Worm (Caenorhabditis elegans) whole organism, late embryonic: ENCODE results near the gene H12D21.10.

Experiments used
- C08G9.2 ChIP-seq: sonication (generic microtip); optimal IDR thresholded peaks from 2 replicates; lab custom pipeline; 2016; ENCODE audit warnings: mild to moderate bottlenecking, missing genetic modification characterization, moderate library complexity, missing compliant biosample characterization
- K02D7.2 ChIP-seq: sonication (generic microtip); optimal IDR thresholded peaks from 2 replicates; lab custom pipeline; 2017; ENCODE audit warnings: mild to moderate bottlenecking, missing genetic modification characterization, missing compliant biosample characterization
- K09A11.1 ChIP-seq: sonication (generic microtip); optimal IDR thresholded peaks from 2 replicates; lab custom pipeline; 2017; ENCODE audit warnings: antibody characterized with exemption, mild to moderate bottlenecking, missing genetic modification characterization, missing compliant biosample characterization; ENCODE audit not compliant: insufficient read depth
- T23F11.4 ChIP-seq: fragments of 200-800 bp; sonication (Bioruptor generic); optimal IDR thresholded peaks from 2 replicates; lab custom pipeline; 2018; ENCODE audit warnings: mild to moderate bottlenecking, missing genetic modification characterization, missing compliant biosample characterization
- Y22D7AL.16 ChIP-seq: sonication (generic microtip); optimal IDR thresholded peaks from 2 replicates; lab custom pipeline; 2016; ENCODE audit warnings: missing genetic modification characterization, missing compliant biosample characterization
- ahr-1 ChIP-seq: sonication (generic microtip); optimal IDR thresholded peaks from 2 replicates; lab custom pipeline; 2016; ENCODE audit warnings: missing genetic modification characterization, missing compliant biosample characterization
- ama-1 ChIP-seq: fragments of 150-350 bp; optimal IDR thresholded peaks from 2 replicates; lab custom pipeline; 2014
- ceh-14 ChIP-seq: sonication (generic microtip); optimal IDR thresholded peaks from 2 replicates; lab custom pipeline; 2016; ENCODE audit warnings: missing genotype, missing genetic modification characterization, missing compliant biosample characterization
- ceh-22 ChIP-seq: sonication (generic microtip); optimal IDR thresholded peaks from 2 replicates; lab custom pipeline; 2017; ENCODE audit warnings: missing biosample characterization, missing genetic modification characterization
- ceh-30 ChIP-seq: fragments of 150-350 bp; optimal IDR thresholded peaks from 2 replicates; lab custom pipeline; 2014; ENCODE audit warnings: missing biosample characterization, missing genetic modification characterization
- ceh-31 ChIP-seq: sonication (generic microtip); optimal IDR thresholded peaks from 2 replicates; lab custom pipeline; 2016; ENCODE audit warnings: missing genetic modification characterization, missing compliant biosample characterization
- ceh-45 ChIP-seq: fragments of 200-800 bp; sonication (Bioruptor generic); IDR thresholded peaks from 2 replicates; pipeline ENCODE4 v1.3.6; 2022; ENCODE audit warnings: missing genetic modification reagents, missing genetic modification characterization, missing compliant biosample characterization
- ceh-6 ChIP-seq: fragments of 200-800 bp; sonication (Bioruptor generic); optimal IDR thresholded peaks from 2 replicates; lab custom pipeline; 2018; ENCODE audit warnings: mild to moderate bottlenecking, missing genetic modification characterization, missing compliant biosample characterization
- che-1 ChIP-seq: sonication (generic microtip); optimal IDR thresholded peaks from 2 replicates; lab custom pipeline; 2016; ENCODE audit warnings: mild to moderate bottlenecking, missing genetic modification characterization, missing compliant biosample characterization
- elt-2 ChIP-seq: sonication (generic microtip); optimal IDR thresholded peaks from 2 replicates; lab custom pipeline; 2016; ENCODE audit warnings: missing genetic modification reagents, missing genetic modification characterization, missing compliant biosample characterization
- elt-4 ChIP-seq: sonication (generic microtip); optimal IDR thresholded peaks from 2 replicates; lab custom pipeline; 2016; ENCODE audit warnings: missing genetic modification characterization, missing compliant biosample characterization
- ets-4 ChIP-seq: sonication (generic microtip); optimal IDR thresholded peaks from 2 replicates; lab custom pipeline; 2016; ENCODE audit warnings: missing genetic modification characterization, missing compliant biosample characterization
- eyg-1 ChIP-seq: sonication (generic microtip); optimal IDR thresholded peaks from 2 replicates; lab custom pipeline; 2016; ENCODE audit warnings: missing genotype, missing genetic modification characterization, missing compliant biosample characterization
- gmeb-2 ChIP-seq: sonication (generic microtip); optimal IDR thresholded peaks from 2 replicates; lab custom pipeline; 2016; ENCODE audit warnings: missing genetic modification characterization, inconsistent platforms, missing compliant biosample characterization
- hlh-13 ChIP-seq: fragments of 200-800 bp; sonication (Bioruptor generic); optimal IDR thresholded peaks from 2 replicates; lab custom pipeline; 2018; ENCODE audit warnings: mild to moderate bottlenecking, missing genetic modification characterization, missing compliant biosample characterization
- hlh-15 ChIP-seq: sonication (generic microtip); optimal IDR thresholded peaks from 2 replicates; lab custom pipeline; 2016; ENCODE audit warnings: missing genetic modification characterization, missing compliant biosample characterization
- hlh-30 ChIP-seq: sonication (generic microtip); optimal IDR thresholded peaks from 2 replicates; lab custom pipeline; 2017; ENCODE audit warnings: antibody characterized with exemption, missing genetic modification characterization, missing compliant biosample characterization; ENCODE audit not compliant: insufficient read depth
- hlh-6 ChIP-seq: sonication (generic microtip); optimal IDR thresholded peaks from 2 replicates; lab custom pipeline; 2016; ENCODE audit warnings: missing genotype, missing genetic modification characterization, missing compliant biosample characterization
- hlh-8 ChIP-seq: sonication (generic microtip); optimal IDR thresholded peaks from 2 replicates; lab custom pipeline; 2016; ENCODE audit warnings: missing genotype, missing genetic modification characterization, missing compliant biosample characterization
- lin-11 ChIP-seq: fragments of 200-800 bp; sonication (Bioruptor generic); optimal IDR thresholded peaks from 2 replicates; lab custom pipeline; 2018; ENCODE audit warnings: mild to moderate bottlenecking, missing genetic modification characterization, missing compliant biosample characterization
- madf-2 ChIP-seq: sonication (generic microtip); optimal IDR thresholded peaks from 2 replicates; lab custom pipeline; 2017; ENCODE audit warnings: missing genetic modification characterization, missing compliant biosample characterization
- mec-3 ChIP-seq: sonication (generic microtip); optimal IDR thresholded peaks from 2 replicates; lab custom pipeline; 2016; ENCODE audit warnings: borderline replicate concordance, missing genetic modification characterization, missing compliant biosample characterization
- nhr-11 ChIP-seq: fragments of 150-350 bp; optimal IDR thresholded peaks from 2 replicates; lab custom pipeline; 2014; ENCODE audit warnings: missing biosample characterization, missing genetic modification characterization
- odd-2 ChIP-seq: sonication (generic microtip); optimal IDR thresholded peaks from 2 replicates; lab custom pipeline; 2017; ENCODE audit warnings: antibody characterized with exemption, mild to moderate bottlenecking, missing genetic modification characterization, missing compliant biosample characterization
- pag-3 ChIP-seq: sonication (generic microtip); optimal IDR thresholded peaks from 2 replicates; lab custom pipeline; 2016; ENCODE audit warnings: missing compliant biosample characterization, missing genetic modification characterization, borderline replicate concordance
- pat-9 ChIP-seq: fragments of 200-800 bp; sonication (Bioruptor generic); optimal IDR thresholded peaks from 2 replicates; lab custom pipeline; 2018; ENCODE audit warnings: mild to moderate bottlenecking, missing genetic modification characterization, moderate library complexity, missing compliant biosample characterization
- pax-1 ChIP-seq: fragments of 150-350 bp; optimal IDR thresholded peaks from 2 replicates; lab custom pipeline; 2014; ENCODE audit warnings: missing biosample characterization, missing genetic modification characterization
- pha-2 ChIP-seq: sonication (generic microtip); optimal IDR thresholded peaks from 2 replicates; lab custom pipeline; 2017; ENCODE audit warnings: mild to moderate bottlenecking, missing genetic modification characterization, missing compliant biosample characterization
- pros-1 ChIP-seq: fragments of 150-350 bp; optimal IDR thresholded peaks from 2 replicates; lab custom pipeline; 2014; ENCODE audit warnings: missing biosample characterization, missing genetic modification reagents, missing genetic modification characterization
- ref-2 ChIP-seq: sonication (generic microtip); optimal IDR thresholded peaks from 2 replicates; lab custom pipeline; 2016; ENCODE audit warnings: missing genetic modification characterization, missing compliant biosample characterization
- rnt-1 ChIP-seq: sonication (generic microtip); optimal IDR thresholded peaks from 2 replicates; lab custom pipeline; 2016; ENCODE audit warnings: missing genetic modification characterization, missing compliant biosample characterization
- sdc-2 ChIP-seq: sonication (generic microtip); optimal IDR thresholded peaks from 2 replicates; lab custom pipeline; 2016; ENCODE audit warnings: missing genotype, missing genetic modification characterization, missing compliant biosample characterization
- sox-2 ChIP-seq: fragments of 200-800 bp; sonication (Bioruptor generic); IDR thresholded peaks from 2 replicates; pipeline ENCODE4 v1.3.6; 2022; ENCODE audit warnings: missing genetic modification reagents, missing genetic modification characterization, missing compliant biosample characterization
- sox-4 ChIP-seq: sonication (generic microtip); optimal IDR thresholded peaks from 2 replicates; lab custom pipeline; 2017; ENCODE audit warnings: mild to moderate bottlenecking, missing genetic modification characterization, inconsistent platforms, missing compliant biosample characterization
- syd-9 ChIP-seq: sonication (generic microtip); optimal IDR thresholded peaks from 2 replicates; lab custom pipeline; 2016; ENCODE audit warnings: mild to moderate bottlenecking, missing genetic modification characterization, moderate library complexity, missing compliant biosample characterization
- tbx-7 ChIP-seq: sonication (generic microtip); optimal IDR thresholded peaks from 2 replicates; lab custom pipeline; 2016; ENCODE audit warnings: missing genotype, missing genetic modification characterization, missing compliant biosample characterization
- ttx-3 ChIP-seq: sonication (generic microtip); optimal IDR thresholded peaks from 2 replicates; lab custom pipeline; 2016; ENCODE audit warnings: missing genetic modification reagents, missing genetic modification characterization, missing compliant biosample characterization
- unc-3 ChIP-seq, 2 experiments: fragments of 200-800 bp in 1 of 2; sonication (Bioruptor generic) in 1 of 2; sonication (generic microtip) in 1 of 2; conservative IDR thresholded peaks in 1 of 2; optimal IDR thresholded peaks in 1 of 2; 2 replicates each; pipeline versions ENCODE4 v1.3.6 to Lab custom; 2016 to 2022; ENCODE audit warnings: missing compliant biosample characterization in 2 of 2, missing genetic modification characterization in 2 of 2, missing genetic modification reagents in 1 of 2

Gene H12D21.10

ce11 chrV:14942898-14943297 is 43.3 kb downstream of the H12D21.10 start:
- no peak for TF ChIP-seq sox-4 (tag; lab: Kevin White, UChicago)
- TF ChIP-seq pax-1 (tag; lab: Kevin White, UChicago), result no peak
- no peak for TF ChIP-seq Y22D7AL.16 (tag; lab: Kevin White, UChicago)
- TF ChIP-seq madf-2, result no peak
- no peak for TF ChIP-seq ceh-22 (tag; lab: Kevin White, UChicago)
- TF ChIP-seq pat-9 (tag; lab: Kevin White, UChicago), result no peak
- no peak for TF ChIP-seq ttx-3 (tag; lab: Kevin White, UChicago)
- TF ChIP-seq rnt-1 (tag; lab: Kevin White, UChicago), result no peak
- TF ChIP-seq K09A11.1 (tag; lab: Kevin White, UChicago), result no peak
- TF ChIP-seq syd-9, result no peak
- TF ChIP-seq hlh-8 (tag; lab: Kevin White, UChicago), result no peak
- no peak for TF ChIP-seq ceh-6
- no peak for TF ChIP-seq tbx-7 (tag; lab: Kevin White, UChicago)

- TF ChIP-seq C08G9.2 (tag; lab: Kevin White, UChicago), result no peak
- TF ChIP-seq ahr-1 (tag; lab: Kevin White, UChicago), result no peak
- no peak for TF ChIP-seq hlh-13 (GFP tag; lab: Kevin White, UChicago)
- no peak for TF ChIP-seq pag-3 (tag; lab: Kevin White, UChicago)
- TF ChIP-seq ceh-31 (tag; lab: Kevin White, UChicago), result no peak
- no peak for TF ChIP-seq hlh-30 (tag; lab: Kevin White, UChicago)
- no peak for TF ChIP-seq gmeb-2 (tag; lab: Kevin White, UChicago)
- TF ChIP-seq ceh-30 (tag; lab: Kevin White, UChicago), result no peak
- TF ChIP-seq lin-11 (tag; lab: Kevin White, UChicago), result no peak
- no peak for TF ChIP-seq ceh-14
- TF ChIP-seq nhr-11 (tag; lab: Kevin White, UChicago), result no peak
- no peak for TF ChIP-seq che-1 (tag; lab: Kevin White, UChicago)
- TF ChIP-seq odd-2 (tag; lab: Kevin White, UChicago), result no peak
- no peak for TF ChIP-seq ceh-45 (GFP tag; lab: Robert Waterston, UW)
- no peak for TF ChIP-seq hlh-15
- no peak for TF ChIP-seq hlh-6 (tag; lab: Kevin White, UChicago)
Observed at ce11 chrV:14943774-14944173, 44.2 kb downstream of the H12D21.10 start.

ce11 chrV:14945124-14945523 is 45.5 kb downstream of the H12D21.10 start:
- TF ChIP-seq T23F11.4 (GFP tag; lab: Kevin White, UChicago), result no peak
- no peak for TF ChIP-seq nhr-11 (tag; lab: Kevin White, UChicago)
- TF ChIP-seq elt-4 (tag; lab: Kevin White, UChicago), result no peak
- no peak for TF ChIP-seq ceh-22 (tag; lab: Kevin White, UChicago)
- no peak for TF ChIP-seq ets-4 (tag; lab: Kevin White, UChicago)
- no peak for TF ChIP-seq ceh-30 (tag; lab: Kevin White, UChicago)
- no peak for TF ChIP-seq sox-2
- TF ChIP-seq pros-1, result no peak

- TF ChIP-seq pha-2 (tag; lab: Kevin White, UChicago) (no peak), ceh-31 (tag; lab: Kevin White, UChicago) (no peak), ref-2 (no peak), sdc-2 (tag; lab: Kevin White, UChicago) (no peak), odd-2 (tag; lab: Kevin White, UChicago) (no peak), ttx-3 (tag; lab: Kevin White, UChicago) (no peak), pag-3 (tag; lab: Kevin White, UChicago) (no peak), unc-3 (GFP tag; conservative IDR thresholded peaks at IDR 0.05; lab: Robert Waterston, UW) (no peak), unc-3 (tag; optimal IDR thresholded peaks at IDR 0.05; lab: Kevin White, UChicago) (no peak), lin-11 (tag; lab: Kevin White, UChicago) (no peak), ceh-30 (tag; lab: Kevin White, UChicago) (no peak), madf-2 (no peak), eyg-1 (tag; lab: Kevin White, UChicago) (no peak), ets-4 (tag; lab: Kevin White, UChicago) (no peak), ama-1 (lab: Kevin White, UChicago) (no peak), mec-3 (no peak), K02D7.2 (tag; lab: Kevin White, UChicago) (no peak), ceh-14 (no peak), elt-4 (tag; lab: Kevin White, UChicago) (no peak), elt-2 (tag; lab: Kevin White, UChicago) (no peak)
Observed at ce11 chrV:14945697-14946096, 46.1 kb downstream of the H12D21.10 start, which contains the start of gene C30G7.3. TSS of gene C30G7.3 (minus strand) at chrV:14945704.
